Worm (Caenorhabditis elegans) whole organism, L1 larva: ENCODE data around the gene F53H1.4.

Experiments used
- Y116A8C.19 ChIP-seq: sonication (generic microtip); optimal IDR thresholded peaks from 2 replicates; lab custom pipeline; 2016; ENCODE audit warnings: missing compliant biosample characterization, missing genetic modification characterization, borderline replicate concordance
- ama-1 ChIP-seq: fragments of 150-350 bp; optimal IDR thresholded peaks from 2 replicates; lab custom pipeline; 2014
- ceh-63 ChIP-seq: fragments of 200-800 bp; sonication (Bioruptor generic); optimal IDR thresholded peaks from 2 replicates; lab custom pipeline; 2018; ENCODE audit warnings: mild to moderate bottlenecking, missing genetic modification characterization, missing compliant biosample characterization
- ceh-88 ChIP-seq: fragments of 200-800 bp; sonication (Bioruptor generic); IDR thresholded peaks from 2 replicates; pipeline ENCODE4 v1.3.6; 2022; ENCODE audit warnings: missing genetic modification characterization, missing compliant biosample characterization
- ceh-90 ChIP-seq: sonication (generic microtip); optimal IDR thresholded peaks from 2 replicates; lab custom pipeline; 2016; ENCODE audit warnings: missing genetic modification characterization, missing compliant biosample characterization
- dpl-1 ChIP-seq, 3 experiments: fragments of 150-350 bp in 2 of 3; sonication (generic microtip) in 1 of 3; optimal IDR thresholded peaks; 2 replicates each; lab custom pipeline; 2014 to 2017; ENCODE audit warnings: missing biosample characterization in 3 of 3, missing genetic modification characterization in 3 of 3, missing genetic modification reagents in 3 of 3
- egl-13 ChIP-seq: sonication (generic microtip); optimal IDR thresholded peaks from 2 replicates; lab custom pipeline; 2016; ENCODE audit warnings: missing genotype, missing genetic modification reagents, missing genetic modification characterization, missing compliant biosample characterization
- egl-27 ChIP-seq, 2 experiments: fragments of 150-350 bp in 1 of 2; sonication (generic microtip); optimal IDR thresholded peaks; 3 replicates each; lab custom pipeline; 2017 to 2018; ENCODE audit warnings: missing biosample characterization in 2 of 2, missing genetic modification characterization in 2 of 2, missing genetic modification reagents in 2 of 2
- elt-2 ChIP-seq: sonication (generic microtip); optimal IDR thresholded peaks from 2 replicates; lab custom pipeline; 2016; ENCODE audit warnings: missing genetic modification characterization, mild to moderate bottlenecking, inconsistent platforms, missing compliant biosample characterization, missing genetic modification reagents
- ets-5 ChIP-seq: fragments of 200-800 bp; sonication (Bioruptor generic); IDR thresholded peaks from 2 replicates; pipeline ENCODE4 v1.3.6; 2022; ENCODE audit warnings: missing genetic modification characterization, missing compliant biosample characterization
- fkh-10 ChIP-seq: sonication (generic microtip); optimal IDR thresholded peaks from 2 replicates; lab custom pipeline; 2017; ENCODE audit warnings: missing biosample characterization, missing genetic modification reagents, missing genetic modification characterization
- fos-1 ChIP-seq: fragments of 150-350 bp; optimal IDR thresholded peaks from 2 replicates; lab custom pipeline; 2014; ENCODE audit warnings: missing biosample characterization, missing genetic modification characterization
- grh-1 ChIP-seq: fragments of 200-800 bp; sonication (Bioruptor generic); IDR thresholded peaks from 2 replicates; pipeline ENCODE4 v1.3.6; 2022; ENCODE audit warnings: missing genetic modification reagents, missing genetic modification characterization, missing compliant biosample characterization
- hlh-17 ChIP-seq: fragments of 200-800 bp; sonication (Bioruptor generic); optimal IDR thresholded peaks from 2 replicates; lab custom pipeline; 2018; ENCODE audit warnings: missing genetic modification characterization, mild to moderate bottlenecking, missing compliant biosample characterization, moderate library complexity, borderline replicate concordance
- hpl-2 ChIP-seq: fragments of 150-350 bp; optimal IDR thresholded peaks from 2 replicates; lab custom pipeline; 2014; ENCODE audit warnings: missing biosample characterization, missing genetic modification reagents, missing genetic modification characterization
- irx-1 ChIP-seq: sonication (generic microtip); optimal IDR thresholded peaks from 2 replicates; lab custom pipeline; 2016; ENCODE audit warnings: missing genetic modification characterization, missing compliant biosample characterization
- jun-1 ChIP-seq: fragments of 150-350 bp; optimal IDR thresholded peaks from 2 replicates; lab custom pipeline; 2014; ENCODE audit warnings: missing biosample characterization, missing genetic modification reagents, missing genetic modification characterization
- lin-15B ChIP-seq: fragments of 150-350 bp; sonication (generic microtip); optimal IDR thresholded peaks from 3 replicates; lab custom pipeline; 2014; ENCODE audit warnings: missing biosample characterization, missing genetic modification characterization
- lin-35 ChIP-seq, 2 experiments: fragments of 150-350 bp; optimal IDR thresholded peaks; 2 replicates each; lab custom pipeline; 2014; ENCODE audit warnings: missing biosample characterization in 2 of 2, missing genetic modification characterization in 2 of 2, missing genetic modification reagents in 2 of 2
- lin-39 ChIP-seq: fragments of 150-350 bp; optimal IDR thresholded peaks from 2 replicates; lab custom pipeline; 2014; ENCODE audit warnings: missing biosample characterization, missing genetic modification reagents, missing genetic modification characterization
- mab-9 ChIP-seq: fragments of 200-800 bp; sonication (Bioruptor generic); IDR thresholded peaks from 2 replicates; pipeline ENCODE4 v1.3.6; 2022; ENCODE audit warnings: missing genetic modification reagents, missing genetic modification characterization, missing compliant biosample characterization
- mdl-1 ChIP-seq, 2 experiments: fragments of 150-350 bp; optimal IDR thresholded peaks; 2 replicates each; lab custom pipeline; 2014 to 2017; ENCODE audit warnings: missing biosample characterization in 2 of 2, missing genetic modification characterization in 2 of 2, inconsistent platforms in 1 of 2
- nhr-12 ChIP-seq: sonication (generic microtip); optimal IDR thresholded peaks from 2 replicates; lab custom pipeline; 2017; ENCODE audit warnings: missing biosample characterization, missing genetic modification characterization
- nhr-20 ChIP-seq: sonication (generic microtip); optimal IDR thresholded peaks from 2 replicates; lab custom pipeline; 2016; ENCODE audit warnings: mild to moderate bottlenecking, missing genetic modification characterization, missing compliant biosample characterization
- nhr-28 ChIP-seq: fragments of 150-350 bp; optimal IDR thresholded peaks from 2 replicates; lab custom pipeline; 2014; ENCODE audit warnings: missing biosample characterization, missing genetic modification characterization
- nhr-47 ChIP-seq: sonication (generic microtip); optimal IDR thresholded peaks from 2 replicates; lab custom pipeline; 2016; ENCODE audit warnings: mild to moderate bottlenecking, missing genetic modification characterization, moderate library complexity, missing compliant biosample characterization
- nhr-76 ChIP-seq: sonication (generic microtip); optimal IDR thresholded peaks from 2 replicates; lab custom pipeline; 2017; ENCODE audit warnings: missing biosample characterization, missing genetic modification characterization
- nhr-85 ChIP-seq: sonication (generic microtip); peaks from one replicate; lab custom pipeline; 2016; ENCODE audit warnings: missing genetic modification characterization, inconsistent platforms, missing compliant biosample characterization
- nhr-90 ChIP-seq: sonication (generic microtip); optimal IDR thresholded peaks from 2 replicates; lab custom pipeline; 2016; ENCODE audit warnings: mild to moderate bottlenecking, missing genetic modification characterization, missing compliant biosample characterization; ENCODE audit not compliant: poor library complexity
- pag-3 ChIP-seq: sonication (generic microtip); optimal IDR thresholded peaks from 2 replicates; lab custom pipeline; 2017; ENCODE audit warnings: missing genetic modification characterization, mild to moderate bottlenecking, missing compliant biosample characterization, antibody characterized with exemption, borderline replicate concordance; ENCODE audit not compliant: insufficient read depth
- rnt-1 ChIP-seq: sonication (generic microtip); optimal IDR thresholded peaks from 2 replicates; lab custom pipeline; 2016; ENCODE audit warnings: mild to moderate bottlenecking, missing genetic modification characterization, moderate library complexity, missing compliant biosample characterization
- sox-4 ChIP-seq: sonication (generic microtip); optimal IDR thresholded peaks from 2 replicates; lab custom pipeline; 2016; ENCODE audit warnings: missing genetic modification characterization, missing compliant biosample characterization
- sptf-1 ChIP-seq: fragments of 150-350 bp; optimal IDR thresholded peaks from 2 replicates; lab custom pipeline; 2014; ENCODE audit warnings: missing biosample characterization, missing genetic modification characterization
- sup-37 ChIP-seq: fragments of 200-800 bp; sonication (Bioruptor generic); optimal IDR thresholded peaks from 2 replicates; lab custom pipeline; 2018; ENCODE audit warnings: mild to moderate bottlenecking, missing genetic modification characterization, missing compliant biosample characterization
- tbx-2 ChIP-seq: sonication (generic microtip); optimal IDR thresholded peaks from 2 replicates; lab custom pipeline; 2016; ENCODE audit warnings: missing genetic modification characterization, missing compliant biosample characterization
- unc-130 ChIP-seq: fragments of 150-350 bp; optimal IDR thresholded peaks from 2 replicates; lab custom pipeline; 2017; ENCODE audit warnings: missing biosample characterization, missing genetic modification characterization, inconsistent platforms
- unc-30 ChIP-seq: sonication (generic microtip); optimal IDR thresholded peaks from 2 replicates; lab custom pipeline; 2017; ENCODE audit warnings: missing biosample characterization, missing genetic modification characterization
- unc-62 ChIP-seq: fragments of 150-350 bp; optimal IDR thresholded peaks from 2 replicates; lab custom pipeline; 2014; ENCODE audit warnings: missing biosample characterization, missing genetic modification reagents, missing genetic modification characterization
- unc-86 ChIP-seq: sonication (generic microtip); optimal IDR thresholded peaks from 2 replicates; lab custom pipeline; 2016; ENCODE audit warnings: missing genetic modification characterization, missing compliant biosample characterization
- vab-15 ChIP-seq: sonication (generic microtip); optimal IDR thresholded peaks from 2 replicates; lab custom pipeline; 2017; ENCODE audit warnings: missing genotype, mild to moderate bottlenecking, missing genetic modification characterization, missing compliant biosample characterization
- xbp-1 ChIP-seq: sonication (generic microtip); optimal IDR thresholded peaks from 2 replicates; lab custom pipeline; 2016; ENCODE audit warnings: missing genetic modification characterization, missing compliant biosample characterization
- zag-1 ChIP-seq: fragments of 150-350 bp; optimal IDR thresholded peaks from 2 replicates; lab custom pipeline; 2014; ENCODE audit warnings: missing biosample characterization, missing genetic modification characterization
- ztf-4 ChIP-seq: fragments of 150-350 bp; optimal IDR thresholded peaks from 2 replicates; lab custom pipeline; 2014; ENCODE audit warnings: missing biosample characterization, missing genetic modification characterization

F53H1.4 gene

DNA sequence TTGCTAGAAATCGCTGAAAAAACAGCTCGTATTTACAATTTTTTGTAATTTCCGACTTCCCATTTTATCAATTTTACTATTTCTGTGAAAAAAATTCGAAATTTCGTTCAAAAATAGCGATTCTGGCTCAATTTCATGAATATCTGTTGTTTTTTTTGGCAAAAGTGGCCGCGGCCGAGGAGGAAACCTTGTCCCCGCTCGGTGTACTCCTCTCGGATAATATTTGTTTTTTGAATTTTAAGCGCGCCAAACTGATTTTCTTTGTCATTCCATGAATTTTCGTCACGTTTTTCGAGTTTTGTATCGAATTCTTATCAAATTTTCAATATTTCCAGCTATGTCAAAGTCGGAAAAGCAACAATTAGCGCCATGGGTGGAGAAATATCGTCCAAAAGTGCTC, 37.0 kb downstream of the F53H1.4 start, which contains the start of gene rfc-2 (continued):
- no peak for TF ChIP-seq pag-3 (tag; lab: Kevin White, UChicago)
- TF ChIP-seq ceh-63 (GFP tag; lab: Kevin White, UChicago), result no peak
- TF ChIP-seq egl-27 (tag; optimal IDR thresholded peaks at IDR 0.05; lab: Kevin White, UChicago), result no peak
- peak; percentile 51 for TF ChIP-seq nhr-85 (tag; lab: Kevin White, UChicago)
- peak; percentile 50 for TF ChIP-seq nhr-47
- TF ChIP-seq dpl-1 (GFP tag; optimal IDR thresholded peaks at IDR 0.05; lab: Kevin White, UChicago), result peak; percentile 52 to 74 (median 59)
- no peak for TF ChIP-seq hlh-17
- peak; percentile 18 for TF ChIP-seq unc-86 (tag; lab: Kevin White, UChicago)
- no peak for TF ChIP-seq nhr-12 (tag; lab: Kevin White, UChicago)
- TF ChIP-seq nhr-28, result no peak
- TF ChIP-seq irx-1 (tag; lab: Kevin White, UChicago), result peak; percentile 54
- TF ChIP-seq egl-13 (tag; lab: Kevin White, UChicago), result no peak
- TF ChIP-seq sup-37, result no peak
- TF ChIP-seq lin-39, result no peak
- TF ChIP-seq vab-15 (tag; lab: Kevin White, UChicago), result peak; percentile 38
- TF ChIP-seq ztf-4 (tag; lab: Kevin White, UChicago), result no peak
- TF ChIP-seq ets-5 (GFP tag; lab: Robert Waterston, UW), result no peak
- no peak for TF ChIP-seq mdl-1 (tag; optimal IDR thresholded peaks at IDR 0.05; lab: Kevin White, UChicago)
- peak; percentile 20 for TF ChIP-seq nhr-20
- no peak for TF ChIP-seq fkh-10 (GFP tag; lab: Kevin White, UChicago)
- TF ChIP-seq unc-62 (GFP tag; lab: Kevin White, UChicago), result no peak
- TF ChIP-seq unc-30 (tag; lab: Kevin White, UChicago), result no peak
- TF ChIP-seq rnt-1 (tag; lab: Kevin White, UChicago), result peak; percentile 91
- no peak for TF ChIP-seq hpl-2 (GFP tag; lab: Kevin White, UChicago)
- peak; percentile 78 for TF ChIP-seq ceh-90 (tag; lab: Kevin White, UChicago)
- TF ChIP-seq mab-9 (GFP tag; lab: Robert Waterston, UW), result no peak
- peak; percentile 35 for TF ChIP-seq tbx-2 (tag; lab: Kevin White, UChicago)
- TF ChIP-seq lin-15B, result peak; percentile 49
- no peak for TF ChIP-seq unc-130
- TF ChIP-seq fos-1 (tag; lab: Kevin White, UChicago), result no peak
- TF ChIP-seq sox-4 (tag; lab: Kevin White, UChicago), result no peak
- TF ChIP-seq ama-1 (lab: Kevin White, UChicago), result no peak
- TF ChIP-seq xbp-1 (tag; lab: Kevin White, UChicago), result peak; percentile 38
- no peak for TF ChIP-seq ceh-88 (GFP tag; lab: Robert Waterston, UW)

DNA sequence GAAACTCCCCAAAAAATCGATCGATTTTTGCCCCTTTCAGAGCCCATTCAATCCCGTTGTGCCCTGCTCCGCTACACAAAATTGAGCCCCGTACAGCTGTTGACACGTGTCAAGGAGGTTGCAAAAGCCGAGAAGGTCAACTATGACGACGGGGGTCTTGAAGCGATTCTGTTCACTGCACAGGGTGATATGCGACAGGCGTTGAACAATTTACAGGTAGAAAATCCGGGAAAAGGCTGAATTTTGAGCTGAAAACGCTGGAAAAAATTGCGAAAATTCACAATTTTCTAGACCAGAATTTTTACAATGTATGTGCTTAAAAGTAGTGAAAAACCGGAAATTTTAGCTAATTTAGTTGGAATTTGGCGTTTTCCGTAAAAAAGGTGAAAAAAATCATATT, 39.4 kb downstream of the F53H1.4 start:
- TF ChIP-seq grh-1 (GFP tag; lab: Robert Waterston, UW) (no peak), sptf-1 (tag; lab: Kevin White, UChicago) (no peak), zag-1 (no peak), lin-35 (GFP tag; optimal IDR thresholded peaks at IDR 0.05; lab: Kevin White, UChicago) (no peak), jun-1 (no peak), nhr-47 (no peak), rnt-1 (tag; lab: Kevin White, UChicago) (no peak), elt-2 (tag; lab: Kevin White, UChicago) (no peak), nhr-90 (no peak), vab-15 (tag; lab: Kevin White, UChicago) (no peak), Y116A8C.19 (tag; lab: Kevin White, UChicago) (no peak), tbx-2 (tag; lab: Kevin White, UChicago) (no peak), nhr-76 (no peak)
